Worm (Caenorhabditis elegans) whole organism, L4/young adult: ENCODE data around the gene C18D1.2.

ENCODE experiments used
- dao-5 ChIP-seq: sonication (generic microtip); optimal IDR thresholded peaks from 2 replicates; lab custom pipeline; 2016; ENCODE audit warnings: missing genotype, missing genetic modification characterization, moderate library complexity, missing compliant biosample characterization
- him-1 ChIP-seq: sonication (generic microtip); optimal IDR thresholded peaks from 2 replicates; lab custom pipeline; 2016; ENCODE audit warnings: missing genotype, missing genetic modification reagents, missing genetic modification characterization, missing compliant biosample characterization

- TF ChIP-seq dao-5 (no peak), him-1 (tag; lab: Kevin White, UChicago) (no peak)
Observed at ce11 chrII:10039799-10040198, 17.0 kb upstream of the C18D1.2 start, which contains the start of gene let-268.
